Worm (Caenorhabditis elegans): ENCODE results near the gene snr-5.

DNA sequence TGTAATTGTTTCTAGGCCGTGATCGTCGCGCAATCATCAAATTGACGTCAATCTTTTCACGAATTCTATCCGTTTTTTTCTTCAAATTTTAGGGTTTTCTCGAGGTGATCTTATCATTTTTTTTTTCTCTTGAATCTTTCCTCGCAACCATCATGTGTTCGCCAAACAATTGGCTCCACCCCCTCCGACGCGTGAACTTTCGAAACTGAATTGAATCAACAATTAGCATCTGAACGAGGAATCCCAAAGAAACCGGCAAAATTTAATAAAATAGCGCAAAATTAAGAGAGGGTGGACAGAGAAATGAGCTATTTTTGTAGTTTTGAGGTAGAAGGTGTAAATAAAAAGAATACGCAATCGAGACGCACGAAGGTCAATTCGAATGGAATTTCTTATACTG, 10.9 kb downstream of the snr-5 start:
- no peak for TF ChIP-seq unc-86 (tag; optimal IDR thresholded peaks at IDR 0.05)
- no peak for TF ChIP-seq ahr-1 (tag; optimal IDR thresholded peaks at IDR 0.05)
- no peak for TF ChIP-seq elt-2 (tag; optimal IDR thresholded peaks at IDR 0.05)
- no peak for TF ChIP-seq gmeb-2 (tag; optimal IDR thresholded peaks at IDR 0.05)
- no peak for TF ChIP-seq ceh-34 (tag; optimal IDR thresholded peaks at IDR 0.05)
- TF ChIP-seq ceh-48 (tag; optimal IDR thresholded peaks at IDR 0.05) = no peak
- no peak for TF ChIP-seq lin-11 (tag; optimal IDR thresholded peaks at IDR 0.05)
- no peak for TF ChIP-seq hlh-30 (tag; optimal IDR thresholded peaks at IDR 0.05; ENCODE audit: insufficient read depth)
- TF ChIP-seq unc-55 (GFP tag; optimal IDR thresholded peaks at IDR 0.05) = no peak
- no peak for TF ChIP-seq tbx-7 (tag; optimal IDR thresholded peaks at IDR 0.05)
- no peak for TF ChIP-seq unc-42 (tag; optimal IDR thresholded peaks at IDR 0.05)
- TF ChIP-seq che-1 (tag; optimal IDR thresholded peaks at IDR 0.05) = no peak
